Fruit fly (Drosophila melanogaster): ENCODE results near the gene CG12093.

The CG12093 gene

DNA sequence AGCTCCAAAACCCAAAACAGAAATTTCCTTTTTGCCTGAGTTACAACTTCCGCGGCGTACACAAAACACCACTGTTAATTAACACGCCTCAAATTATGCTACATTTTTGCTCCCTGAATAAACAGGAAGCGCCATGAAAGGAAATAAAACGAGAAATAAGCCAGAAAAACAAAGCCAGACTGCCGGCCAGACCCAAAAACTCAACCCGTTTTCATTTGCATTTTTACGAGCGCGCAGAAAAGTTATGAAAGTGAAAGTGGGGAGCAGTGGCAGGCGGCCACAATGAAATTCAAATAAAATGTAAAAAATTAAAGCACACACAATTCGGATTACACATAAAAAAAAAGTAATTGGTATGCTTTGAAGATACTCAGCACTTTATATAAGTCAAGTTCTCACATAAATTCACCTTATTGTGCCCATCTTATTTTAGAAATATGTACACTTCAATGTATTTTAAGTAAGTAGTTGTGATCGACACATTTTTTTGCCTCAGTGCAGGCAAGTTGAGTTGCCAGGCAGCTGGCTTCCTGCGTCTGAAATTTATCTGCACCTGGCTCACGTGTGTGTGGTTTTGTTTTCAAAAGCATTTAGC, 21.7 kb upstream of the CG12093 start (continued):
- TF ChIP-seq CG10669 (GFP tag; optimal IDR thresholded peaks at IDR 0.05) (no peak), cyc (GFP tag; optimal IDR thresholded peaks at IDR 0.05) (no peak), CG1621 (tag; optimal IDR thresholded peaks at IDR 0.05) (no peak), Met (GFP tag; optimal IDR thresholded peaks at IDR 0.05) (peak; percentile 47), CG3919 (GFP tag; optimal IDR thresholded peaks at IDR 0.05) (peak; percentile 29), CG8119 (GFP tag; IDR thresholded peaks at IDR 0.05) (peak; percentile 88), acj6 (GFP tag; optimal IDR thresholded peaks at IDR 0.05) (peak; percentile 68), eg (GFP tag; IDR thresholded peaks at IDR 0.05) (peak; percentile 55)

DNA sequence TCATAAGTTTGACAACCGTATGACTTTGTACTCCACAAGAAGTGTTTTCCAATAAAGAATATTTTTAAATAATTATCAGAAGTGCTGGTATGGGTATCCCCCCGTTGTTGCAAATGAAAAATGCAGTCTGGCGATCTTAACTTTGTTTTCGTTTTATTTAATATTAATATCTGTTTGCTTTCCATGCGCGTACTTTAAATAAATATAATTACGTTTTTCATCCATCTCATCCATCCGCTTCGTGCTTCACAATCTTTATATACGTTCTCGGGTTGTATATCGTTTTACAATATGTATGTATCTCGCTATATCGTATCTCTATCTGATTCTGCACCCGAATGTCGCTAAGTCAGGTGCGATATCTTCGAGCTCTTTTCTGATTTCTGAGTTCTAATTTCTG, 12.1 kb upstream of the CG12093 start:
- TF ChIP-seq CG9139 (GFP tag; optimal IDR thresholded peaks at IDR 0.05) (no peak), CG6276 (GFP tag; optimal IDR thresholded peaks at IDR 0.05) (no peak), Eip93F (GFP tag; optimal IDR thresholded peaks at IDR 0.05) (no peak), Sox102F (GFP tag; optimal IDR thresholded peaks at IDR 0.05) (no peak), esn (GFP tag; optimal IDR thresholded peaks at IDR 0.05) (no peak)

DNA sequence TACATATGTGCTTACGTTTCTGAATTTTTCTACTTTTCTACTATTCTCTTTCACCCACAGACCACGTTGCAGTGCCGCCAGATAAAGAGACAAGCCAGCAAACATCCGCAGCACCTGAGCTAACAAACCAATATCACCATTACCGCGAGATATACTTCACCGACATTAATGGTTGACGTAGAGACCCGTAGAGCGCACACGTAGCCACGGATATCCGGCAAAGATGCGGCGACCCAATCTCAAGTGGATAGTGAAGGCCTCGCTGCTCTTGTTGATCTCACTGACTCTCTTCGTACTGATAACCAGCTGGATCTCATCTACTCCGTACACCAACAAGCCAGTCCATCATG, 8.8 kb upstream of the CG12093 start:
- TF ChIP-seq pdm3 (GFP tag; optimal IDR thresholded peaks at IDR 0.05) (no peak), fkh (GFP tag; optimal IDR thresholded peaks at IDR 0.05) (peak; percentile 41)

DNA sequence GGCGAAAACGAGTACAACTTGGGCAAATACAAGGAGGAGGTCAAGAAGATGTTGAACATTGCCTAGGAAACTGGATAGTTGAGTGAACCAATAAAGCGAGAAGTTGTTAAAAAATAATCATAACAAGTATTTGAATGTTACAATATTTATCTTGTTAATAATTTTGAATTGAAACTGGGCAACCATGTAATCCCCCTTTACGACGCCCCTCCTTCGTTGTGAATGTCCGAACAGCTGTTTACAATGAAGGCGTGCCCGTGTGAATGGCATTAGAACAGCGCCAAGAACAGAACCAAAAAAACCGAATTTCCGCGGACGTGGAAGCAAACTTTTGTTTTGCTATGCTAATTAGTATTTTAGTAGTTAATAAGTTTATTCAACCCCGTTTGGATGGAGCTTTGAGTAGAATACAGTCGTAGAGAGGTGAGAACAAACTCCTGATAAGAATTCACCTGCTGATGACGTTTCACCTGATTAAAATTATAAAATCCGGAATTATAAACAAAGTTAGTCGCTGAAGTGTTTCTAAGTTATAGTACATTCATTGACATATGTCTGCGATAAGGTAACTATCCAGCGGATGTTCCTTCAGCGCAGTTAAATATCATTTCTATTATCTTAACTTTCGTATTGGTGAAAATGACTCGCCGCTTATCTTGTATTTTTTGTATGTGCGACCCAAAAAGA, 8.3 kb upstream of the CG12093 start, which contains the start of gene Pgant6:
Gene Pgant6, plus strand, starts transcription at position 265 of the 687 bp plus-strand sequence.
- peak; percentile 62 for TF ChIP-seq vri (GFP tag; optimal IDR thresholded peaks at IDR 0.05)
- peak; percentile 7 for TF ChIP-seq CG31627 (GFP tag; optimal IDR thresholded peaks at IDR 0.05)
- TF ChIP-seq Lpt (GFP tag; optimal IDR thresholded peaks at IDR 0.05): no peak
- TF ChIP-seq cyc (GFP tag; optimal IDR thresholded peaks at IDR 0.05): no peak
- TF ChIP-seq topi (GFP tag; optimal IDR thresholded peaks at IDR 0.05): no peak
- TF ChIP-seq Met (GFP tag; optimal IDR thresholded peaks at IDR 0.05): no peak
- no peak for TF ChIP-seq fd59A (GFP tag; optimal IDR thresholded peaks at IDR 0.05)
- TF ChIP-seq CG3032 (tag; optimal IDR thresholded peaks at IDR 0.05): peak; percentile 18
- TF ChIP-seq eg (GFP tag; IDR thresholded peaks at IDR 0.05): no peak
- peak; percentile 2 for TF ChIP-seq lz (GFP tag; optimal IDR thresholded peaks at IDR 0.05)
- no peak for TF ChIP-seq CG8319 (GFP tag; optimal IDR thresholded peaks at IDR 0.05)
- no peak for TF ChIP-seq CG10631 (GFP tag; optimal IDR thresholded peaks at IDR 0.05)
- peak; percentile 18 for TF ChIP-seq esn (GFP tag; optimal IDR thresholded peaks at IDR 0.05)
- no peak for TF ChIP-seq CG6163 (GFP tag; IDR thresholded peaks at IDR 0.05)
- TF ChIP-seq Hr39 (GFP tag; optimal IDR thresholded peaks at IDR 0.05): no peak
- no peak for TF ChIP-seq pdm3 (GFP tag; optimal IDR thresholded peaks at IDR 0.05)
- TF ChIP-seq CG9139 (GFP tag; optimal IDR thresholded peaks at IDR 0.05): no peak
- TF ChIP-seq salr (GFP tag; optimal IDR thresholded peaks at IDR 0.05): no peak
- no peak for TF ChIP-seq CG11762 (GFP tag; optimal IDR thresholded peaks at IDR 0.05; ENCODE audit: insufficient read depth)
- TF ChIP-seq OdsH (GFP tag; optimal IDR thresholded peaks at IDR 0.05): no peak
- no peak for TF ChIP-seq Eip75B (GFP tag; optimal IDR thresholded peaks at IDR 0.05)
- no peak for TF ChIP-seq CG11902 (GFP tag; optimal IDR thresholded peaks at IDR 0.05)
- TF ChIP-seq svp (GFP tag): no peak
- TF ChIP-seq fd85E (GFP tag; optimal IDR thresholded peaks at IDR 0.05): no peak

DNA sequence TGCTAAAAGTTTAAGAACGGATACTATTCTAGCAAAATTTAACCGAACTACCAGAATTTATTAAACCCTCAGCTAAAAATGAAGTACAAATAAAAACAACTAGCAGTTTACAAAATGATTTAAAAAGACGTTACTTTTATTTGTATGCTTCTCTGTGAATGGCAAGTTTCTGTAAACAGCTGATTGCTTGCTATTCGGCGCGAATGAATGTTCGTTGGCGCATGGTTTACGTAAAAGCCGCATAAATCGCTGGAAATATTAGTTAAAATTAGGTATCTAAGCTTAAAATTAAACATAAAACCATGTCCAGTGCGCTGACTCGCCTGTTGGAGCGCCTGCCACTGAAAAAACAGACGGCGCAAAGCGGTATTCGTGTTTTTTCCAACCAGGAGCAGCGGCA, 6.9 kb upstream of the CG12093 start, which contains the start of gene mRpS35:
Gene mRpS35, plus strand, starts transcription at position 189 of the 400 bp plus-strand sequence.
- TF ChIP-seq fkh (GFP tag; optimal IDR thresholded peaks at IDR 0.05) (peak; percentile 23), Blimp-1 (GFP tag; optimal IDR thresholded peaks at IDR 0.05) (no peak)
